Fruit fly (Drosophila melanogaster) whole organism, embryonic: ENCODE data around the gene RpS17.

Source experiments
- CG10147 ChIP-seq: fragments of 200-800 bp; sonication (Bioruptor generic); optimal IDR thresholded peaks from 2 replicates; lab custom pipeline; 2019; ENCODE audit warnings: missing biosample characterization, mild to moderate bottlenecking, missing genetic modification characterization, moderate library complexity
- CG10321 ChIP-seq: fragments of 200-800 bp; sonication (Bioruptor generic); IDR thresholded peaks from 2 replicates; pipeline ENCODE4 v1.3.6; 2022; ENCODE audit warnings: missing biosample characterization, missing genetic modification characterization
- CG11247 ChIP-seq: fragments of 200-800 bp; sonication (Bioruptor generic); IDR thresholded peaks from 2 replicates; pipeline ENCODE4 v1.3.6; 2022; ENCODE audit warnings: missing biosample characterization, missing genetic modification characterization
- CG12236 ChIP-seq: fragments of 200-800 bp; sonication (Bioruptor generic); optimal IDR thresholded peaks from 2 replicates; lab custom pipeline; 2016; ENCODE audit warnings: missing biosample characterization, missing genetic modification characterization
- CG12769 ChIP-seq: fragments of 200-800 bp; sonication (Bioruptor generic); optimal IDR thresholded peaks from 2 replicates; lab custom pipeline; 2019; ENCODE audit warnings: missing biosample characterization, mild to moderate bottlenecking, missing genetic modification characterization, moderate library complexity
- CG13296 ChIP-seq: fragments of 200-800 bp; sonication (Bioruptor generic); optimal IDR thresholded peaks from 3 replicates; lab custom pipeline; 2018; ENCODE audit warnings: missing biosample characterization, mild to moderate bottlenecking, missing genetic modification characterization
- CG14014 ChIP-seq: fragments of 200-800 bp; sonication (Bioruptor generic); IDR thresholded peaks from 2 replicates; pipeline ENCODE4 v1.3.6; 2022; ENCODE audit warnings: missing biosample characterization, missing genetic modification characterization
- CG14667 ChIP-seq: fragments of 200-800 bp; sonication (Bioruptor generic); IDR thresholded peaks from 2 replicates; pipeline ENCODE4 v1.3.6; 2022; ENCODE audit warnings: missing biosample characterization, missing genetic modification characterization
- CG15479 ChIP-seq: fragments of 200-800 bp; sonication (Bioruptor generic); optimal IDR thresholded peaks from 3 replicates; lab custom pipeline; 2019; ENCODE audit warnings: missing biosample characterization, mild to moderate bottlenecking, missing genetic modification characterization, moderate library complexity
- CG15696 ChIP-seq: fragments of 200-800 bp; sonication (Bioruptor generic); optimal IDR thresholded peaks from 2 replicates; lab custom pipeline; 2019; ENCODE audit warnings: missing biosample characterization, mild to moderate bottlenecking, missing genetic modification characterization, moderate library complexity
- CG4730 ChIP-seq: fragments of 200-800 bp; sonication (Bioruptor generic); IDR thresholded peaks from 2 replicates; pipeline ENCODE4 v1.3.6; 2022; ENCODE audit warnings: missing biosample characterization, missing genetic modification characterization
- CG7745 ChIP-seq: fragments of 200-800 bp; sonication (Bioruptor generic); optimal IDR thresholded peaks from 2 replicates; lab custom pipeline; 2018; ENCODE audit warnings: missing biosample characterization, mild to moderate bottlenecking, missing genetic modification characterization, moderate library complexity
- CG7839 ChIP-seq: fragments of 200-800 bp; sonication (Bioruptor generic); optimal IDR thresholded peaks from 3 replicates; lab custom pipeline; 2018; ENCODE audit warnings: missing biosample characterization, mild to moderate bottlenecking, missing genetic modification characterization, moderate library complexity
- Dip2 ChIP-seq: fragments of 200-800 bp; sonication (Bioruptor generic); IDR thresholded peaks from 2 replicates; pipeline ENCODE4 v1.3.6; 2022; ENCODE audit warnings: missing biosample characterization, missing genetic modification characterization
- Hmx ChIP-seq: fragments of 200-800 bp; sonication (Bioruptor generic); optimal IDR thresholded peaks from 2 replicates; lab custom pipeline; 2016; ENCODE audit warnings: missing biosample characterization, missing genetic modification characterization
- Nf-YB ChIP-seq: fragments of 200-800 bp; sonication (Bioruptor generic); optimal IDR thresholded peaks from 3 replicates; lab custom pipeline; 2019; ENCODE audit warnings: missing biosample characterization, mild to moderate bottlenecking, missing genetic modification characterization, moderate library complexity
- Oaz ChIP-seq: fragments of 200-800 bp; sonication (Bioruptor generic); IDR thresholded peaks from 2 replicates; pipeline ENCODE4 v1.3.6; 2022; ENCODE audit warnings: missing biosample characterization, missing genetic modification characterization
- Pdp1 ChIP-seq, 2 experiments: fragments of 200-800 bp; sonication (Bioruptor generic); optimal IDR thresholded peaks; 3 replicates each; lab custom pipeline; 2016; ENCODE audit warnings: missing biosample characterization in 2 of 2, missing genetic modification characterization in 2 of 2, mild to moderate bottlenecking in 1 of 2, moderate library complexity in 1 of 2
- Six4 ChIP-seq: fragments of 200-800 bp; sonication (Bioruptor generic); optimal IDR thresholded peaks from 2 replicates; lab custom pipeline; 2016; ENCODE audit warnings: missing biosample characterization, missing genetic modification characterization
- ac ChIP-seq: fragments of 200-800 bp; sonication (Bioruptor generic); optimal IDR thresholded peaks from 3 replicates; lab custom pipeline; 2017; ENCODE audit warnings: missing biosample characterization, mild to moderate bottlenecking, missing genetic modification characterization
- ara ChIP-seq: fragments of 200-800 bp; sonication (Bioruptor generic); IDR thresholded peaks from 2 replicates; pipeline ENCODE4 v1.3.6; 2022; ENCODE audit warnings: missing biosample characterization, missing genetic modification characterization
- cad ChIP-seq: fragments of >200 bp; optimal IDR thresholded peaks from 2 replicates; lab custom pipeline; 2017; ENCODE audit warnings: missing biosample characterization, missing genetic modification characterization
- da ChIP-seq: fragments of 200-800 bp; sonication (Bioruptor generic); optimal IDR thresholded peaks from 2 replicates; lab custom pipeline; 2016; ENCODE audit warnings: missing biosample characterization, missing genetic modification characterization
- danr ChIP-seq: fragments of 200-800 bp; sonication (Bioruptor generic); IDR thresholded peaks from 2 replicates; pipeline ENCODE4 v1.3.6; 2022; ENCODE audit warnings: missing biosample characterization, missing genetic modification characterization
- esg ChIP-seq: fragments of 200-800 bp; sonication (Bioruptor generic); conservative IDR thresholded peaks from 2 replicates; pipeline ENCODE4 v1.3.6; 2022; ENCODE audit warnings: missing biosample characterization, missing genetic modification characterization
- ftz-f1 ChIP-seq: fragments of 200-800 bp; sonication (Bioruptor generic); optimal IDR thresholded peaks from 2 replicates; lab custom pipeline; 2016; ENCODE audit warnings: missing biosample characterization, missing genetic modification characterization
- grau ChIP-seq: fragments of 200-800 bp; optimal IDR thresholded peaks from 3 replicates; lab custom pipeline; 2019; ENCODE audit warnings: missing biosample characterization, mild to moderate bottlenecking, missing genetic modification characterization, moderate library complexity
- jigr1 ChIP-seq: fragments of 200-800 bp; sonication (Bioruptor generic); IDR thresholded peaks from 3 replicates; pipeline ENCODE4 v1.3.6; 2022; ENCODE audit warnings: missing biosample characterization, missing genetic modification characterization
- lov ChIP-seq, 2 experiments: fragments of 200-800 bp in 1 of 2; fragments of >200 bp in 1 of 2; sonication (Bioruptor generic) in 1 of 2; IDR thresholded peaks in 1 of 2; optimal IDR thresholded peaks in 1 of 2; 2 replicates in 1 of 2; 3 replicates in 1 of 2; pipeline versions ENCODE4 v1.3.6 to Lab custom; 2017 to 2022; ENCODE audit warnings: missing biosample characterization in 1 of 2, missing genetic modification characterization in 1 of 2
- maf-S ChIP-seq: fragments of 200-800 bp; sonication (Bioruptor generic); optimal IDR thresholded peaks from 2 replicates; lab custom pipeline; 2016; ENCODE audit warnings: missing biosample characterization, missing genetic modification characterization
- p53 ChIP-seq: fragments of 200-800 bp; sonication (Bioruptor generic); optimal IDR thresholded peaks from 2 replicates; lab custom pipeline; 2016; ENCODE audit warnings: missing biosample characterization, missing genetic modification characterization
- sim ChIP-seq: fragments of 200-800 bp; sonication (Bioruptor generic); IDR thresholded peaks from 2 replicates; pipeline ENCODE4 v1.3.6; 2022; ENCODE audit warnings: missing biosample characterization, missing genetic modification characterization
- tgo ChIP-seq: fragments of 200-800 bp; sonication (Bioruptor generic); IDR thresholded peaks from 3 replicates; pipeline ENCODE4 v1.3.6; 2022; ENCODE audit warnings: missing biosample characterization, missing genetic modification characterization
- tll ChIP-seq, 2 experiments: fragments of 200-800 bp in 1 of 2; fragments of >200 bp in 1 of 2; sonication (Bioruptor generic) in 1 of 2; optimal IDR thresholded peaks; 2 replicates each; lab custom pipeline; 2017 to 2019; ENCODE audit warnings: missing biosample characterization in 2 of 2, missing genetic modification characterization in 2 of 2, mild to moderate bottlenecking in 1 of 2, moderate library complexity in 1 of 2
- wek ChIP-seq: fragments of 200-800 bp; sonication (Bioruptor generic); optimal IDR thresholded peaks from 3 replicates; lab custom pipeline; 2018; ENCODE audit warnings: missing biosample characterization, mild to moderate bottlenecking, missing genetic modification characterization, moderate library complexity

RpS17 gene

DNA sequence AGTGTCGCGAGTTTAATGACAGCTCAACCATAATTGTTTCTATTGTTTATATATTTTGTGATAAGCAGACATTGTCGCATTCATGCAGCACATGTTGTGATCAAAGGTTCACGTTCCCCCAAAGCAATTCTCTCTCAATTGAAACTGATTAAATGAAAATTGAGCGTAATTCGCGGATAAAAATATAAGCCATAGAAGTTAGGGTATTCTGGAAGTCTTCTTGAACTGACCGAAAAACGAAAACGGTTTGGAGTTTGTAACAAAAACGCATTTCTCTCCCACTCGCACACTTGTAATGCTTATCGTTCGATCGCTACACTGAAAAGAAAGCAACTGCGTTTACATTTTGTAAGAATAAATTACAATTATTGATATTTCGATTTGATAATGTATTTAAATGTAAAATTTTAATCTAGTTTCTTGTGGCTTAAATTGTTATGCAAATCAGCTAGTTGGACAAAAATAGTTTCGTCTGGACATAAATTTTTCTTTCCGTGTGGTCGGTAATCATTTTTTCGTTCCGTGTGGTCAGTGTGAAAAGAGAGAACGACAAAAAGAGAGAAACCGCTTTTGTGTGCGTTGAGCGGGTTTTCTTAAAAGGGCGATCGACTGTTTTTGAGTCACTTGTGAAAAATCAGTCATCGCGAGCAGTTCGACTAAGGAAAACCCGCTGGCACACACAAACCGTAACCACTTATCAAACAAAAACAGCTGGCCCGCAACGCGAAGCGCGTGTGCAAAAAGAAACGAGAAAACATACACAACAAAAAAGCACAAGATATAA, 6.8 kb downstream of the RpS17 start, which contains the start of gene aay (continued):
- TF ChIP-seq danr (GFP tag; lab: Robert Waterston, UW) (peak; percentile 97), lov (optimal IDR thresholded peaks at IDR 0.05; lab: Kevin White, UChicago) (peak; percentile 42), lov (GFP tag; IDR thresholded peaks at IDR 0.05; lab: Robert Waterston, UW) (peak; percentile 98), CG12769 (peak; percentile 98), Hmx (GFP tag; lab: Kevin White, UChicago) (peak; percentile 96)
- TF ChIP-seq, all 482 proteins: peak for 446

DNA sequence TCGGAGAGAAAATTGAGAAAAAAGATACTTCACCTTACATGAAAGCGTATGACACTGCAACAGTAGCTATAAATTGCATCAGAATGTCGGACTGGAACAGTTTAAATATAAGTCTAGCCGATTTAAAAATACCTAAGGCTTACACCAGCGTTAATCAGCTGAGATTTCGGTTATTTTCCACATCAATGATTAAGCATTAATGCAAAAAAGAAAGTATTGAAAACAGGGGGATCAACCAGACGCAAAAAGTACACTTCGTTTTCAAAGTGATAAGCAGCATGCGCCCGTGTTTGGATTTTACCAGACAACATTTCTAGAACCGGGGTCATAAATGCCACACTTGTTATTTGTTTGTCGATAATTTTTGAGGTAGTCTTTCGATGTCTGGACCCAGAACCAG, 7.5 kb downstream of the RpS17 start:
- TF ChIP-seq wek (no peak), CG11247 (GFP tag; lab: Robert Waterston, UW) (no peak), CG15696 (tag; lab: Kevin White, UChicago) (no peak), Nf-YB (no peak), cad (peak; percentile 13), tgo (GFP tag; lab: Robert Waterston, UW) (no peak), CG14667 (no peak), CG4730 (no peak), ftz-f1 (GFP tag; lab: Kevin White, UChicago) (no peak), CG15479 (peak; percentile 59), jigr1 (GFP tag; lab: Robert Waterston, UW) (no peak), da (GFP tag; lab: Kevin White, UChicago) (no peak)

- TF ChIP-seq CG12236 (GFP tag; lab: Kevin White, UChicago) (no peak), ac (GFP tag; lab: Kevin White, UChicago) (peak; percentile 77), CG13296 (GFP tag; lab: Kevin White, UChicago) (no peak), sim (GFP tag; lab: Robert Waterston, UW) (no peak), p53 (GFP tag; lab: Kevin White, UChicago) (peak; percentile 98), CG7745 (tag; lab: Kevin White, UChicago) (no peak), esg (GFP tag; lab: Robert Waterston, UW) (no peak), CG14014 (GFP tag; lab: Robert Waterston, UW) (no peak), CG7839 (no peak), Oaz (GFP tag; lab: Robert Waterston, UW) (no peak), tll (GFP tag; optimal IDR thresholded peaks at IDR 0.05; lab: Kevin White, UChicago) (peak in 1 of 2 experiments; percentile 20), CG10147 (GFP tag; lab: Kevin White, UChicago) (no peak), ara (GFP tag; lab: Robert Waterston, UW) (no peak), Dip2 (GFP tag; lab: Robert Waterston, UW) (no peak), CG10321 (GFP tag; lab: Robert Waterston, UW) (no peak), Six4 (GFP tag; lab: Kevin White, UChicago) (no peak)
Observed at dm6 chr3L:9421621-9422020, 8.0 kb downstream of the RpS17 start.

DNA sequence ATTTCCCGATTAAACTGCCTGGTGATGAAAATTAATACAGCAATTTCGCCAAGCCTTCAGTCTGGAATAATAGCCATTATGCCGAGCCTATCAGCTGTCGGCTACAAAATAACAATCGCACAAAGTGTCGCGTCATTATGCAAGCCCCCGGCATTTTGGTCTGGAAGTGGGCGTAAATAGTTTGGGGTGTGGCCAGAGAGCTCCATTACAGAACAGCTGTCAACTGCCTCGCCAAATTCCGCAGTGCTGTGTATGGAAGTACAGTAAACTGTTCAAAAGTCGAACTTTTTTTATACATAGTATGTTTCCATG, 8.8 kb downstream of the RpS17 start:
- TF ChIP-seq grau: peak; percentile 39
- no peak for TF ChIP-seq maf-S
- peak in 1 of 2 experiments; percentile 52 for TF ChIP-seq Pdp1 (GFP tag; optimal IDR thresholded peaks at IDR 0.05; lab: Kevin White, UChicago)
